Worm (Caenorhabditis elegans) whole organism, L3 larva: ENCODE measurements around the gene lev-9.

ENCODE experiments used
- R02D3.7 ChIP-seq: fragments of 150-350 bp; optimal IDR thresholded peaks from 2 replicates; lab custom pipeline; 2014; ENCODE audit warnings: missing biosample characterization, missing genetic modification characterization
- aly-2 ChIP-seq: fragments of 150-350 bp; optimal IDR thresholded peaks from 2 replicates; lab custom pipeline; 2014; ENCODE audit warnings: missing biosample characterization, missing genetic modification characterization
- ceh-28 ChIP-seq: fragments of 150-350 bp; optimal IDR thresholded peaks from 2 replicates; lab custom pipeline; 2014; ENCODE audit warnings: missing biosample characterization, missing genetic modification reagents, missing genetic modification characterization
- ceh-82 ChIP-seq: fragments of 150-350 bp; optimal IDR thresholded peaks from 2 replicates; lab custom pipeline; 2014; ENCODE audit warnings: missing biosample characterization, missing genetic modification characterization
- egl-27 ChIP-seq: sonication (generic microtip); optimal IDR thresholded peaks from 4 replicates; lab custom pipeline; 2017; ENCODE audit warnings: missing biosample characterization, missing genetic modification reagents, missing genetic modification characterization
- egl-5 ChIP-seq: fragments of 150-350 bp; optimal IDR thresholded peaks from 2 replicates; lab custom pipeline; 2017; ENCODE audit warnings: missing biosample characterization, missing genetic modification reagents, missing genetic modification characterization, inconsistent platforms
- elt-3 ChIP-seq, 3 experiments: fragments of 150-350 bp in 1 of 3; sonication (generic microtip) in 2 of 3; optimal IDR thresholded peaks; 2 replicates in 2 of 3; 4 replicates in 1 of 3; lab custom pipeline; 2014 to 2017; ENCODE audit warnings: missing biosample characterization in 3 of 3, missing genetic modification characterization in 3 of 3
- eor-1 ChIP-seq, 2 experiments: fragments of 150-350 bp; optimal IDR thresholded peaks; 2 replicates each; lab custom pipeline; 2014 to 2018; ENCODE audit warnings: missing biosample characterization in 2 of 2, missing genetic modification characterization in 2 of 2
- fkh-2 ChIP-seq: fragments of 150-350 bp; optimal IDR thresholded peaks from 2 replicates; lab custom pipeline; 2014; ENCODE audit warnings: missing biosample characterization, missing genetic modification reagents, missing genetic modification characterization
- hmg-11 ChIP-seq: sonication (generic microtip); optimal IDR thresholded peaks from 2 replicates; lab custom pipeline; 2016; ENCODE audit warnings: missing genetic modification characterization, missing compliant biosample characterization
- jun-1 ChIP-seq: fragments of 150-350 bp; optimal IDR thresholded peaks from 2 replicates; lab custom pipeline; 2014; ENCODE audit warnings: missing biosample characterization, missing genetic modification reagents, missing genetic modification characterization
- lin-15B ChIP-seq: fragments of 150-350 bp; optimal IDR thresholded peaks from 2 replicates; lab custom pipeline; 2014; ENCODE audit warnings: missing biosample characterization, missing genetic modification characterization
- nfya-1 ChIP-seq: sonication (generic microtip); optimal IDR thresholded peaks from 2 replicates; lab custom pipeline; 2017; ENCODE audit warnings: missing genetic modification characterization, mild to moderate bottlenecking, missing compliant biosample characterization, antibody characterized with exemption, moderate library complexity; ENCODE audit not compliant: insufficient read depth
- nhr-23 ChIP-seq: fragments of 150-350 bp; optimal IDR thresholded peaks from 2 replicates; lab custom pipeline; 2014; ENCODE audit warnings: missing biosample characterization, missing genetic modification reagents, missing genetic modification characterization
- nhr-28 ChIP-seq: fragments of 150-350 bp; optimal IDR thresholded peaks from 2 replicates; lab custom pipeline; 2014; ENCODE audit warnings: missing biosample characterization, missing genetic modification characterization
- nhr-43 ChIP-seq: sonication (generic microtip); optimal IDR thresholded peaks from 2 replicates; lab custom pipeline; 2016; ENCODE audit warnings: mild to moderate bottlenecking, missing genetic modification characterization, missing compliant biosample characterization; ENCODE audit not compliant: poor library complexity, severe bottlenecking
- pqm-1 ChIP-seq: fragments of 150-350 bp; optimal IDR thresholded peaks from 2 replicates; lab custom pipeline; 2017; ENCODE audit warnings: missing biosample characterization, missing genetic modification characterization, inconsistent platforms
- skn-1 ChIP-seq: fragments of 150-350 bp; optimal IDR thresholded peaks from 2 replicates; lab custom pipeline; 2014; ENCODE audit warnings: missing biosample characterization, missing genetic modification characterization
- snpc-4 ChIP-seq: fragments of 150-350 bp; optimal IDR thresholded peaks from 2 replicates; lab custom pipeline; 2014; ENCODE audit warnings: missing biosample characterization, missing genetic modification characterization
- tbx-2 ChIP-seq: sonication (generic microtip); optimal IDR thresholded peaks from 2 replicates; lab custom pipeline; 2016; ENCODE audit warnings: mild to moderate bottlenecking, missing genetic modification characterization, missing compliant biosample characterization
- unc-39 ChIP-seq: sonication (generic microtip); optimal IDR thresholded peaks from 4 replicates; lab custom pipeline; 2017; ENCODE audit warnings: missing biosample characterization, missing genetic modification characterization
- ztf-11 ChIP-seq: fragments of 150-350 bp; optimal IDR thresholded peaks from 2 replicates; lab custom pipeline; 2014; ENCODE audit warnings: missing biosample characterization, missing genetic modification characterization

The lev-9 gene

DNA sequence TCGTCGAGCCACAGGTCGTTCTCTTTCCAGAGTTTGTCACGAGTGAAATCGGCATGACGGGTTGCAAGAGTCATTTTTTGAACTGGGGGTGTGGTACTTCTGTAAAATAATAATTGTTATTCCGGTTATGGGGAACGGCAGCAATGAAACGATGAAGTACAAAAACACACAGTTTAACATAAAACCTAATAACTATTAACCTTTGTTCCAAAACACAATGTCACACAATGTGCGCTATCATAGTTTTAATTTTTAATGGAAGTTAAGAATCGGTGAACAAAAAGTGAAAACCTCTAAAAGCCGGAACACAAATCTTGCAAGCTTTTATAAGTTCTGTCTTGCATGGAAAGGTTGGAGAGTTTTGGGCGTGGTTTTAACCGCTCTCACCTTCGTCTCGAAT is 56.1 kb downstream of the lev-9 start, which contains the start of gene hsp-43:
TSS of gene hsp-43 (minus strand) at position 101 of the 400 bp plus-strand sequence.
- TF ChIP-seq nfya-1 (no peak), ztf-11 (no peak), R02D3.7 (tag; lab: Kevin White, UChicago) (no peak), eor-1 (tag; optimal IDR thresholded peaks at IDR 0.05; lab: Kevin White, UChicago) (no peak), nhr-43 (tag; lab: Kevin White, UChicago) (no peak), nhr-28 (tag; lab: Kevin White, UChicago) (no peak), lin-15B (tag; lab: Kevin White, UChicago) (no peak), nhr-23 (tag; lab: Kevin White, UChicago) (no peak), hmg-11 (tag; lab: Kevin White, UChicago) (no peak), skn-1 (no peak), snpc-4 (tag; lab: Kevin White, UChicago) (no peak), jun-1 (no peak), unc-39 (no peak), pqm-1 (no peak), tbx-2 (no peak), ceh-82 (tag; lab: Kevin White, UChicago) (no peak)

DNA sequence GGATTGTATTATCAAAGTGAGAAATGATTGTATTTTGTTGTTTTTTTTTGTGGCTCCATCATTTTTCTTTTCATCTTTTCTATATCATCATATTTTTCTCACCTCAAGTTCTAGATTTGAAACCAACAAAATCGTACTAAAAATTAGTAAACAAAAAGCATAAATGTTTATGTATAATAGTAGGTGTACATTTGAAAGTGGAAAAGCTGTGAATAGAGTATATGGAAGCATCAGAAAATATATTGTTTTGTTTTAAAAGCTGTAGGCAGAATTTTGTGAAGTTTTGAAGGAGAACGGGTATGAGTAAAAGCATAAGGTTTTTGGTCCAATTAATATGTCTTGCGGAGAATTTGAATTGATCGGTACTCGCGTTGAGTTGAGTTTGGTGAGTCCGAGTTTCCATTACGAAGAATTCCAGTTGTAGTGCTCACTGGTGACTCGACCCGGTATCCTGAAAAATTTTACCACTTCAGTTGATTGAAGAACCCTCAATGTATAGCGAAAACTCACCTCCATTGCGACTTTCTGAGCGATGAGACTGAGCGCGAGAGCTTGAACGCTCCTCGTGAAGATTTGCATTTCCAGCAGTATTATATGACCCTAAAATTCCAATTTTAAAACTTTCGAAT is 58.4 kb downstream of the lev-9 start, which contains the start of gene C14F11.4:
TSS of gene C14F11.4 (minus strand) at position 51 of the 629 bp plus-strand sequence.
- TF ChIP-seq ceh-28 (tag; lab: Kevin White, UChicago) (no peak), elt-3 (tag; optimal IDR thresholded peaks at IDR 0.05; lab: Kevin White, UChicago) (no peak), aly-2 (tag; lab: Kevin White, UChicago) (no peak), tbx-2 (no peak), fkh-2 (tag; lab: Kevin White, UChicago) (no peak), skn-1 (no peak), lin-15B (tag; lab: Kevin White, UChicago) (no peak), egl-27 (tag; lab: Kevin White, UChicago) (no peak), snpc-4 (tag; lab: Kevin White, UChicago) (no peak), egl-5 (tag; lab: Kevin White, UChicago) (no peak)
